Worm (Caenorhabditis elegans) whole organism, L4 larva: Measurements from ENCODE around the gene Y38E10A.2.
A peak's percentile ranks its signal among the peaks of the same experiment; 100 is the strongest.
"Not testable (repeated sequence)": the region's sequence is repeated elsewhere in the genome, so short reads cannot be mapped to it uniquely, and the experiment has no call there.

ENCODE experiments used
- F10B5.3 ChIP-seq: sonication (generic microtip); optimal IDR thresholded peaks from 2 replicates; lab custom pipeline; 2016; ENCODE audit warnings: mild to moderate bottlenecking, missing genetic modification characterization, missing compliant biosample characterization
- T26A8.4 ChIP-seq: fragments of 200-800 bp; sonication (Bioruptor generic); IDR thresholded peaks from 2 replicates; pipeline ENCODE4 v1.3.6; 2022; ENCODE audit warnings: missing genetic modification characterization, missing compliant biosample characterization
- Y5F2A.4 ChIP-seq: fragments of 200-800 bp; sonication (Bioruptor generic); optimal IDR thresholded peaks from 2 replicates; lab custom pipeline; 2018; ENCODE audit warnings: mild to moderate bottlenecking, missing genetic modification characterization, missing compliant biosample characterization
- ZK546.5 ChIP-seq, 2 experiments: sonication (generic microtip); optimal IDR thresholded peaks; 2 replicates each; lab custom pipeline; 2017; ENCODE audit warnings: missing biosample characterization in 2 of 2, missing genetic modification characterization in 2 of 2
- aly-2 ChIP-seq: sonication (generic microtip); optimal IDR thresholded peaks from 2 replicates; lab custom pipeline; 2018; ENCODE audit warnings: missing biosample characterization, missing genetic modification characterization
- ceh-20 ChIP-seq: fragments of 200-800 bp; sonication (Bioruptor generic); IDR thresholded peaks from 2 replicates; pipeline ENCODE4 v1.3.6; 2022; ENCODE audit warnings: missing genetic modification reagents, missing genetic modification characterization, missing compliant biosample characterization
- ceh-28 ChIP-seq: fragments of 150-350 bp; optimal IDR thresholded peaks from 2 replicates; lab custom pipeline; 2014; ENCODE audit warnings: missing biosample characterization, missing genetic modification reagents, missing genetic modification characterization
- ceh-32 ChIP-seq: sonication (generic microtip); optimal IDR thresholded peaks from 2 replicates; lab custom pipeline; 2016; ENCODE audit warnings: mild to moderate bottlenecking, missing genetic modification characterization, missing compliant biosample characterization; ENCODE audit not compliant: poor library complexity
- ces-1 ChIP-seq: fragments of 150-350 bp; sonication (generic microtip); optimal IDR thresholded peaks from 4 replicates; lab custom pipeline; 2014; ENCODE audit warnings: missing biosample characterization, missing genetic modification reagents, missing genetic modification characterization
- ctbp-1 ChIP-seq: fragments of 200-800 bp; sonication (Bioruptor generic); IDR thresholded peaks from 2 replicates; pipeline ENCODE4 v1.3.6; 2022; ENCODE audit warnings: missing genetic modification reagents, missing genetic modification characterization, missing compliant biosample characterization
- daf-19 ChIP-seq: fragments of 200-800 bp; sonication (Bioruptor generic); conservative IDR thresholded peaks from 2 replicates; pipeline ENCODE4 v1.3.6; 2022; ENCODE audit warnings: missing genetic modification characterization, missing compliant biosample characterization
- dmd-6 ChIP-seq: fragments of 200-800 bp; sonication (Bioruptor generic); IDR thresholded peaks from 2 replicates; pipeline ENCODE4 v1.3.6; 2022; ENCODE audit warnings: missing genetic modification reagents, missing genetic modification characterization, missing compliant biosample characterization
- duxl-1 ChIP-seq: sonication (generic microtip); optimal IDR thresholded peaks from 2 replicates; lab custom pipeline; 2016; ENCODE audit warnings: mild to moderate bottlenecking, missing genetic modification characterization, moderate library complexity, missing compliant biosample characterization; ENCODE audit not compliant: poor library complexity
- dve-1 ChIP-seq: sonication (generic microtip); optimal IDR thresholded peaks from 2 replicates; lab custom pipeline; 2017; ENCODE audit warnings: antibody characterized with exemption, mild to moderate bottlenecking, missing genetic modification characterization, missing compliant biosample characterization; ENCODE audit not compliant: insufficient read depth
- egl-43 ChIP-seq: fragments of 200-800 bp; sonication (Bioruptor generic); IDR thresholded peaks from 2 replicates; pipeline ENCODE4 v1.3.6; 2022; ENCODE audit warnings: missing genetic modification reagents, missing genetic modification characterization, missing compliant biosample characterization
- fos-1 ChIP-seq: fragments of 150-350 bp; optimal IDR thresholded peaks from 2 replicates; lab custom pipeline; 2014; ENCODE audit warnings: missing biosample characterization, missing genetic modification characterization
- hlh-30 ChIP-seq: sonication (generic microtip); optimal IDR thresholded peaks from 2 replicates; lab custom pipeline; 2017; ENCODE audit warnings: antibody characterized with exemption, mild to moderate bottlenecking, missing genetic modification characterization, missing compliant biosample characterization; ENCODE audit not compliant: insufficient read depth
- hmg-1.1 ChIP-seq: fragments of 200-800 bp; sonication (Bioruptor generic); IDR thresholded peaks from 2 replicates; pipeline ENCODE4 v1.3.6; 2022; ENCODE audit warnings: missing genetic modification reagents, missing genetic modification characterization, missing compliant biosample characterization
- lin-1 ChIP-seq: fragments of 200-800 bp; sonication (Bioruptor generic); IDR thresholded peaks from 2 replicates; pipeline ENCODE4 v1.3.6; 2022; ENCODE audit warnings: missing genetic modification reagents, missing genetic modification characterization, missing compliant biosample characterization
- lin-13 ChIP-seq: fragments of 150-350 bp; optimal IDR thresholded peaks from 2 replicates; lab custom pipeline; 2014; ENCODE audit warnings: missing biosample characterization, missing genetic modification reagents, missing genetic modification characterization
- madf-9 ChIP-seq: fragments of 200-800 bp; sonication (Bioruptor generic); conservative IDR thresholded peaks from 2 replicates; pipeline ENCODE4 v1.3.6; 2022; ENCODE audit warnings: missing genetic modification reagents, missing genetic modification characterization, missing compliant biosample characterization
- mep-1 ChIP-seq: fragments of 150-350 bp; sonication (generic microtip); optimal IDR thresholded peaks from 3 replicates; lab custom pipeline; 2014; ENCODE audit warnings: missing biosample characterization, missing genetic modification characterization
- mxl-3 ChIP-seq: fragments of 200-800 bp; sonication (Bioruptor generic); optimal IDR thresholded peaks from 2 replicates; lab custom pipeline; 2018; ENCODE audit warnings: mild to moderate bottlenecking, missing genetic modification characterization, missing compliant biosample characterization
- nhr-102 ChIP-seq: sonication (generic microtip); optimal IDR thresholded peaks from 2 replicates; lab custom pipeline; 2016; ENCODE audit warnings: mild to moderate bottlenecking, missing genetic modification characterization, moderate library complexity, missing compliant biosample characterization
- nhr-25 ChIP-seq: sonication (generic microtip); optimal IDR thresholded peaks from 2 replicates; lab custom pipeline; 2017; ENCODE audit warnings: missing genetic modification characterization, mild to moderate bottlenecking, missing compliant biosample characterization, antibody characterized with exemption, moderate library complexity, borderline replicate concordance; ENCODE audit not compliant: insufficient read depth
- nhr-28 ChIP-seq: fragments of 150-350 bp; optimal IDR thresholded peaks from 2 replicates; lab custom pipeline; 2014; ENCODE audit warnings: missing biosample characterization, missing genetic modification characterization
- nhr-76 ChIP-seq: fragments of 150-350 bp; optimal IDR thresholded peaks from 2 replicates; lab custom pipeline; 2014; ENCODE audit warnings: missing biosample characterization, missing genetic modification characterization
- nhr-77 ChIP-seq: fragments of 150-350 bp; optimal IDR thresholded peaks from 2 replicates; lab custom pipeline; 2014; ENCODE audit warnings: missing biosample characterization, missing genetic modification characterization
- pha-4 ChIP-seq, 2 experiments: fragments of 150-350 bp in 1 of 2; fragments of 200-800 bp in 1 of 2; sonication (Bioruptor generic) in 1 of 2; IDR thresholded peaks in 1 of 2; optimal IDR thresholded peaks in 1 of 2; 2 replicates each; pipeline versions ENCODE4 v1.3.6 to Lab custom; 2014 to 2022; ENCODE audit warnings: missing genetic modification characterization in 2 of 2, missing genetic modification reagents in 2 of 2, missing biosample characterization in 1 of 2, missing compliant biosample characterization in 1 of 2
- php-3 ChIP-seq: fragments of 200-800 bp; sonication (Bioruptor generic); IDR thresholded peaks from 2 replicates; pipeline ENCODE4 v1.3.6; 2022; ENCODE audit warnings: missing genetic modification reagents, missing genetic modification characterization, missing compliant biosample characterization
- rbr-2 ChIP-seq: sonication (generic microtip); optimal IDR thresholded peaks from 2 replicates; lab custom pipeline; 2016; ENCODE audit warnings: missing genotype, missing genetic modification characterization, missing compliant biosample characterization
- spr-1 ChIP-seq: sonication (generic microtip); optimal IDR thresholded peaks from 2 replicates; lab custom pipeline; 2016; ENCODE audit warnings: mild to moderate bottlenecking, missing genetic modification characterization, missing compliant biosample characterization
- tag-97 ChIP-seq: fragments of 200-800 bp; sonication (Bioruptor generic); IDR thresholded peaks from 2 replicates; pipeline ENCODE4 v1.3.6; 2022; ENCODE audit warnings: missing genetic modification characterization, missing compliant biosample characterization
- unc-39 ChIP-seq: sonication (generic microtip); optimal IDR thresholded peaks from 2 replicates; lab custom pipeline; 2017; ENCODE audit warnings: missing biosample characterization, missing genetic modification characterization
- unc-62 ChIP-seq, 3 experiments: fragments of 150-350 bp in 1 of 3; sonication (generic microtip); optimal IDR thresholded peaks in 2 of 3; peaks in 1 of 3; 1 replicate in 1 of 3; 2 replicates in 2 of 3; lab custom pipeline; 2014 to 2017; ENCODE audit warnings: missing biosample characterization in 3 of 3, missing genetic modification characterization in 3 of 3, missing genetic modification reagents in 3 of 3, missing genotype in 1 of 3
- vab-7 ChIP-seq: fragments of 200-800 bp; sonication (Bioruptor generic); IDR thresholded peaks from 2 replicates; pipeline ENCODE4 v1.3.6; 2022; ENCODE audit warnings: missing genetic modification reagents, missing genetic modification characterization, missing compliant biosample characterization
- zfp-2 ChIP-seq: sonication (generic microtip); optimal IDR thresholded peaks from 2 replicates; lab custom pipeline; 2016; ENCODE audit warnings: mild to moderate bottlenecking, missing genetic modification characterization, missing compliant biosample characterization
- zfp-3 ChIP-seq: fragments of 200-800 bp; sonication (Bioruptor generic); conservative IDR thresholded peaks from 2 replicates; pipeline ENCODE4 v1.3.6; 2022; ENCODE audit warnings: missing genetic modification reagents, missing genetic modification characterization, missing compliant biosample characterization

Gene Y38E10A.2

DNA sequence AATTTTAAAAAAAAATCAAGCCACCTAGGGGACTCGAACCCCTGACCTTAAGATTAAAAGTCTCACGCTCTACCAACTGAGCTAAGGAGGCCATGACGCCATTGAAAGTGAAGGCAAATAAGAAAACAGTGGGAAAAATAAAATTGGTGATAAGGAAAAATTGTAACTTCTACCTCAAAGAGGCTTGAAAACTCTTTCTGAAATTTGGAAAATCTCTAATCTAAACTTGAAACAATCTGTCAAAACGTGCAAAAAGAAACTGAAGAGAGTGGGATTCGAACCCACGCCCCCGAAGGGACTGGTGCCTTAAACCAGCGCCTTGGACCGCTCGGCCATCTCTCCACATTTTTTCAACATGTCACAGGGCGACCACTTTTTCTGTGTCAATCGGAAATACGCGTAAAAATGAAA lies 31.8 kb downstream of the Y38E10A.2 start (continued):
- peak; percentile 64; the same call in 1 of the 2 replicates for TF ChIP-seq php-3 (GFP tag; lab: Robert Waterston, UW)
- peak; percentile 70; the same call in 1 of the 2 replicates for TF ChIP-seq egl-43 (GFP tag; lab: Robert Waterston, UW)
- peak; percentile 27 for TF ChIP-seq rbr-2
- TF ChIP-seq Y5F2A.4, result peak; percentile 66
- peak; percentile 55 for TF ChIP-seq hmg-1.1 (GFP tag; lab: Robert Waterston, UW)
- peak; percentile 23 for TF ChIP-seq zfp-2 (tag; lab: Kevin White, UChicago)
- TF ChIP-seq spr-1, result peak; percentile 49
- TF ChIP-seq nhr-102, result peak; percentile 72
- TF ChIP-seq vab-7, result peak; percentile 76
- peak; percentile 80 for TF ChIP-seq zfp-3
- TF ChIP-seq duxl-1 (tag; lab: Kevin White, UChicago), result peak; percentile 65
- 0 out of 2 replicates have a peak, but pooled peaks have one; percentile 12 for TF ChIP-seq madf-9 (GFP tag; lab: Robert Waterston, UW)

DNA sequence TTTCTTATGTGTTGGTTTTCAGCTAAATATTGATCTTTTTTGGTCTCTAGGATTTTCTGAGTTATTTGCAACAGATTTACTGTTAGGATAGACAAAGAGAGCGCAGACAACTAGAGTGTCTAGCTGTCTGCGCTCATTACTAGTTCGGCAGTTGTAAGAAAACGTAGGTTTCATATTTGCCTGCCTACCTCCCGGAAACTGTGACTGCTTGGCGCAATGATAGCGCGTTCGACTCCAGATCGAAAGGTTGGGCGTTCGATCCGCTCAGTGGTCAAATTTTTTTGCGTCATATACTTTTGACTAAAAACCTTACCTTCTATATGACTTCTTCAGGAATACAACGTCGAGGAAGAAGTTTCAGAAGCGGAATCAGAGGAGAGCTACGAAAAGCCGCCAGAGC lies 34.0 kb downstream of the Y38E10A.2 start:
- TF ChIP-seq unc-62 (GFP tag; optimal IDR thresholded peaks at IDR 0.05 in 1 of 2; lab: Kevin White, UChicago), result peak in 1 of 2 experiments; percentile 89
- TF ChIP-seq unc-62 (tag; optimal IDR thresholded peaks at IDR 0.05; lab: Kevin White, UChicago), result no peak
- peak; percentile 42; the same call in 1 of the 2 replicates for TF ChIP-seq egl-43 (GFP tag; lab: Robert Waterston, UW)
- no peak for TF ChIP-seq lin-1
- no peak for TF ChIP-seq F10B5.3
- no peak for TF ChIP-seq nhr-76

DNA sequence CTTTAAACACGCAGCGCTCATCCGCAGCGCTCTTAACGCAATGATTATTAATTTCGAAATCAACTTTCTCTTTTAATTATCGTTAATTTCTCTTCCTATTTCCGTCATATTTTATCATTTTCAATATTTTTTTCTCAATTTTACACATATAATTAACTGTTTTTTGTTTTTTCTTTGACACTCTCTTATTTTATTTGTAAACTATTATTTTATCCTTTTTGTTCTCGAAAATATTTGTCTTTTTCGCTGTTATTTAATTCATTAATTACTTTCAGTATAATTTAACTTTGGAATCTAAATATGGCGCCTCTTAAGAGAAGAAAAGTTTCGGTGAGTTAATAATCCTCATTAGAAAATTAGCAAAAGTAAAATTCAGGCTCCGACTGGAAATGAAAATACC lies 37.2 kb downstream of the Y38E10A.2 start, which contains the start of gene F49C5.3:
TSS of gene F49C5.3 (plus strand) at position 301 of the 400 bp plus-strand sequence.
- TF ChIP-seq daf-19; ceh-20 (GFP tag; lab: Robert Waterston, UW); nhr-77 (tag; lab: Kevin White, UChicago): not testable (repeated sequence)

DNA sequence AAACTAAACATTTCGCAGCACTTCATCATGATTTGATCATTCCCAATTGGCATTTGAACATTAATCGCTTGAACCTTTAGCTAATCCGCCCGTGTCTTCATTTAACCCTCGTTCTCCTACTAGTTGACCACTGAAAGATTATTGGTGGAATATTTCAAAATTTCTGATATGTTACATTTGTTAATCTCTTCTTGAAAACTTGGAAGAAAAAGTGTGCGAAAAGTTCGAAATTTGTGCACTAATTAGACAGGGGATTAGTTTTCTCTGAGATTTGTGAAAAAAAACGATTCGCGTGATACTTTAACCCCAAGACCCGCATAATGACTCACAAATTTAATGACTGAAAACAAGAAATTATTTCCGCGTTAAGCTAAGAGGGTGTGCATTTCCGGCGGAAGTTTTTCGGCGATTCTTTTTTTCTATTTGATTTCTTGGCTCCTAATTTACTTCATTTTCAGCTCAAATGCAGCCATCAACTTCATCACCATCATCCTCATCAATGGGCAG lies 38.1 kb downstream of the Y38E10A.2 start, which contains the start of gene nimk-1:
TSS of gene nimk-1 (plus strand) at position 457 of the 507 bp plus-strand sequence.
- TF ChIP-seq ctbp-1 (GFP tag; lab: Robert Waterston, UW), result no peak
- TF ChIP-seq mxl-3 (GFP tag; lab: Kevin White, UChicago), result no peak
- no peak for TF ChIP-seq fos-1 (tag; lab: Kevin White, UChicago)
- no peak for TF ChIP-seq unc-39 (tag; lab: Kevin White, UChicago)
- no peak for TF ChIP-seq dve-1 (tag; lab: Kevin White, UChicago)
- TF ChIP-seq nhr-25 (tag; lab: Kevin White, UChicago), result no peak
- TF ChIP-seq nhr-28 (tag; lab: Kevin White, UChicago), result no peak
- no peak for TF ChIP-seq ceh-32
- TF ChIP-seq aly-2, result no peak
- TF ChIP-seq T26A8.4, result no peak
- no peak for TF ChIP-seq tag-97 (GFP tag; lab: Robert Waterston, UW)
- no peak for TF ChIP-seq ZK546.5 (tag; optimal IDR thresholded peaks at IDR 0.05; lab: Kevin White, UChicago)
- no peak for TF ChIP-seq zfp-3
- no peak for TF ChIP-seq pha-4 (GFP tag; IDR thresholded peaks at IDR 0.05; lab: Robert Waterston, UW)
- no peak for TF ChIP-seq pha-4 (tag; optimal IDR thresholded peaks at IDR 0.05; lab: Kevin White, UChicago)
- TF ChIP-seq ces-1 (GFP tag; lab: Kevin White, UChicago), result no peak
- TF ChIP-seq mep-1 (tag; lab: Kevin White, UChicago), result no peak
- TF ChIP-seq lin-13 (GFP tag; lab: Kevin White, UChicago), result no peak
- TF ChIP-seq ceh-28 (tag; lab: Kevin White, UChicago), result no peak
- TF ChIP-seq hlh-30 (tag; lab: Kevin White, UChicago), result no peak
- no peak for TF ChIP-seq dmd-6
